Fruit fly (Drosophila melanogaster): ENCODE results near the gene Oseg5.

Gene Oseg5

dm6 chr2L:20881353-20882079 is 45.9 kb upstream of the Oseg5 start (continued):
- peak; percentile 27 for TF ChIP-seq phol (tag; optimal IDR thresholded peaks at IDR 0.05)
- TF ChIP-seq ttk (GFP tag; IDR thresholded peaks at IDR 0.05), result no peak
- TF ChIP-seq CG18619 (GFP tag; optimal IDR thresholded peaks at IDR 0.05), result peak; percentile 40
- TF ChIP-seq Optix (GFP tag; IDR thresholded peaks at IDR 0.05), result no peak; the same call in 2 of the 3 replicates
- TF ChIP-seq Hr78 (GFP tag; optimal IDR thresholded peaks at IDR 0.05), result no peak
- TF ChIP-seq CG7786 (GFP tag; optimal IDR thresholded peaks at IDR 0.05), result peak; percentile 55
- no peak for TF ChIP-seq CG14965 (GFP tag; optimal IDR thresholded peaks at IDR 0.05; ENCODE audit: borderline replicate concordance)
- TF ChIP-seq cato (GFP tag; optimal IDR thresholded peaks at IDR 0.05; ENCODE audit: borderline replicate concordance), result no peak
- TF ChIP-seq Ets65A (GFP tag), result peak; percentile 95
- TF ChIP-seq Meics (GFP tag; optimal IDR thresholded peaks at IDR 0.05), result peak; percentile 73
- TF ChIP-seq rib (GFP tag; IDR thresholded peaks at IDR 0.05), result peak; percentile 74
- TF ChIP-seq Taf1 (GFP tag; IDR thresholded peaks at IDR 0.05), result peak; percentile 76
- TF ChIP-seq CG14710 (tag; optimal IDR thresholded peaks at IDR 0.05), result peak; percentile 6
- peak; percentile 60; the same call in 2 of the 3 replicates for TF ChIP-seq CG7357 (GFP tag; IDR thresholded peaks at IDR 0.05)
- TF ChIP-seq bbx (GFP tag; IDR thresholded peaks at IDR 0.05; ENCODE audit: partially characterized antibody), result no peak
- TF ChIP-seq CG16863 (GFP tag; optimal IDR thresholded peaks at IDR 0.05), result peak; percentile 17
- no peak for TF ChIP-seq cas (GFP tag; IDR thresholded peaks at IDR 0.05)
- no peak for TF ChIP-seq CG1233 (GFP tag; optimal IDR thresholded peaks at IDR 0.05)
- TF ChIP-seq slp2 (GFP tag; optimal IDR thresholded peaks at IDR 0.05), result no peak
- peak; percentile 15 for TF ChIP-seq pnt (GFP tag; optimal IDR thresholded peaks at IDR 0.05)
- peak; percentile 70 for TF ChIP-seq pho (GFP tag; optimal IDR thresholded peaks at IDR 0.05)
- peak; percentile 25 for TF ChIP-seq CG10431 (GFP tag; optimal IDR thresholded peaks at IDR 0.05)
- TF ChIP-seq CG9609 (GFP tag; optimal IDR thresholded peaks at IDR 0.05), result peak; percentile 23
- TF ChIP-seq sens-2 (GFP tag; IDR thresholded peaks at IDR 0.05), result no peak
- no peak for TF ChIP-seq H2.0 (GFP tag; IDR thresholded peaks at IDR 0.05)
- TF ChIP-seq ara (GFP tag; IDR thresholded peaks at IDR 0.05), result 0 out of 2 replicates have a peak, but pooled peaks have one; percentile 47
- no peak for TF ChIP-seq tll (GFP tag; optimal IDR thresholded peaks at IDR 0.05)
- peak; percentile 54 for TF ChIP-seq Dip3 (GFP tag; optimal IDR thresholded peaks at IDR 0.05)
- TF ChIP-seq CG8478 (optimal IDR thresholded peaks at IDR 0.05), result no peak
- no peak for TF ChIP-seq CG34376 (GFP tag; optimal IDR thresholded peaks at IDR 0.05)
- no peak for TF ChIP-seq shn (GFP tag; optimal IDR thresholded peaks at IDR 0.05)
- peak; percentile 71 for TF ChIP-seq dysf (GFP tag; IDR thresholded peaks at IDR 0.05)
- TF ChIP-seq gem (tag; optimal IDR thresholded peaks at IDR 0.05), result peak; percentile 67
- no peak for TF ChIP-seq gt (GFP tag; IDR thresholded peaks at IDR 0.05)
- peak; percentile 25 for TF ChIP-seq Hr3 (GFP tag; optimal IDR thresholded peaks at IDR 0.05)
- no peak for TF ChIP-seq peb (GFP tag; IDR thresholded peaks at IDR 0.05)
- no peak for TF ChIP-seq twi (tag; optimal IDR thresholded peaks at IDR 0.05)
- no peak for TF ChIP-seq ap (GFP tag; IDR thresholded peaks at IDR 0.05)
- peak; percentile 67 for TF ChIP-seq gro (GFP tag; optimal IDR thresholded peaks at IDR 0.05)
- TF ChIP-seq CG15514 (GFP tag; optimal IDR thresholded peaks at IDR 0.05), result peak; percentile 47
- peak; percentile 70; the same call in 1 of the 2 replicates for TF ChIP-seq CG14014 (GFP tag; IDR thresholded peaks at IDR 0.05)

- no peak for TF ChIP-seq pan (optimal IDR thresholded peaks at IDR 0.05)
- no peak for TF ChIP-seq pan (GFP tag; optimal IDR thresholded peaks at IDR 0.05 in 1 of 2, IDR thresholded peaks at IDR 0.05 in 1 of 2)
- no peak for TF ChIP-seq CG13287 (GFP tag; IDR thresholded peaks at IDR 0.05; ENCODE audit: partially characterized antibody)
- no peak for TF ChIP-seq CG10959 (GFP tag; IDR thresholded peaks at IDR 0.05)
- peak; percentile 3 for TF ChIP-seq tio (GFP tag; optimal IDR thresholded peaks at IDR 0.05)
- TF ChIP-seq bigmax (GFP tag; optimal IDR thresholded peaks at IDR 0.05), result no peak
- TF ChIP-seq Pdp1 (GFP tag; optimal IDR thresholded peaks at IDR 0.05), result no peak
- no peak for TF ChIP-seq CG14860 (GFP tag; IDR thresholded peaks at IDR 0.05; ENCODE audit: partially characterized antibody)
- no peak for TF ChIP-seq ash1 (GFP tag; optimal IDR thresholded peaks at IDR 0.05)
- no peak for TF ChIP-seq CG10431 (GFP tag; optimal IDR thresholded peaks at IDR 0.05)
- TF ChIP-seq CG3726 (GFP tag; IDR thresholded peaks at IDR 0.05), result no peak
- TF ChIP-seq sc (optimal IDR thresholded peaks at IDR 0.05), result no peak
- TF ChIP-seq sc (GFP tag; optimal IDR thresholded peaks at IDR 0.05), result no peak
Observed at dm6 chr2L:20880476-20880875, 44.8 kb upstream of the Oseg5 start.

Data from whole organism, embryonic.